Worm (Caenorhabditis elegans): Measurements from ENCODE around the gene K09F5.4.

Gene K09F5.4

ce11 chrX:7703863-7704262 is 6.7 kb downstream of the K09F5.4 start:
- TF ChIP-seq tbx-37 (GFP tag; conservative IDR thresholded peaks at IDR 0.05) (no peak), sea-1 (GFP tag; conservative IDR thresholded peaks at IDR 0.05) (no peak), flt-1 (GFP tag; IDR thresholded peaks at IDR 0.05) (no peak), F13C5.2 (tag; optimal IDR thresholded peaks at IDR 0.05) (no peak), ets-7 (tag; optimal IDR thresholded peaks at IDR 0.05) (no peak), hmg-4 (GFP tag; optimal IDR thresholded peaks at IDR 0.05) (no peak), tbx-11 (GFP tag; IDR thresholded peaks at IDR 0.05) (no peak), ceh-13 (GFP tag; optimal IDR thresholded peaks at IDR 0.05) (no peak), tra-4 (tag; optimal IDR thresholded peaks at IDR 0.05) (no peak), pes-1 (GFP tag; IDR thresholded peaks at IDR 0.05) (no peak), hmbx-1 (tag; optimal IDR thresholded peaks at IDR 0.05) (no peak), B0310.2 (tag; optimal IDR thresholded peaks at IDR 0.05) (no peak)

ce11 chrX:7689570-7689969 is 21.0 kb downstream of the K09F5.4 start:
- no peak for TF ChIP-seq tbx-11 (GFP tag; IDR thresholded peaks at IDR 0.05)
- no peak for TF ChIP-seq hnd-1 (tag; optimal IDR thresholded peaks at IDR 0.05)
- no peak for TF ChIP-seq F13C5.2 (tag; optimal IDR thresholded peaks at IDR 0.05)
- no peak for TF ChIP-seq tbx-37 (GFP tag; conservative IDR thresholded peaks at IDR 0.05)
- TF ChIP-seq ama-1 (optimal IDR thresholded peaks at IDR 0.05): no peak
- no peak for TF ChIP-seq ceh-13 (GFP tag; optimal IDR thresholded peaks at IDR 0.05)
- TF ChIP-seq tra-4 (tag; optimal IDR thresholded peaks at IDR 0.05): no peak
- no peak for TF ChIP-seq sea-1 (GFP tag; conservative IDR thresholded peaks at IDR 0.05)
- no peak for TF ChIP-seq aly-1 (tag; optimal IDR thresholded peaks at IDR 0.05)
- no peak for TF ChIP-seq B0310.2 (tag; optimal IDR thresholded peaks at IDR 0.05)
- TF ChIP-seq scrt-1 (GFP tag; IDR thresholded peaks at IDR 0.05): no peak
- no peak for TF ChIP-seq ceh-36 (tag; optimal IDR thresholded peaks at IDR 0.05)
- TF ChIP-seq hmg-4 (GFP tag; optimal IDR thresholded peaks at IDR 0.05): no peak
- no peak for TF ChIP-seq hmbx-1 (tag; optimal IDR thresholded peaks at IDR 0.05)
- no peak for TF ChIP-seq flt-1 (GFP tag; IDR thresholded peaks at IDR 0.05)
- no peak for TF ChIP-seq pes-1 (GFP tag; IDR thresholded peaks at IDR 0.05)
- no peak for TF ChIP-seq ets-7 (tag; optimal IDR thresholded peaks at IDR 0.05)

- no peak for TF ChIP-seq hmbx-1 (tag; optimal IDR thresholded peaks at IDR 0.05)
- TF ChIP-seq B0310.2 (tag; optimal IDR thresholded peaks at IDR 0.05): no peak
- TF ChIP-seq tra-4 (tag; optimal IDR thresholded peaks at IDR 0.05): no peak
- no peak for TF ChIP-seq hnd-1 (tag; optimal IDR thresholded peaks at IDR 0.05)
- TF ChIP-seq scrt-1 (GFP tag; IDR thresholded peaks at IDR 0.05): no peak
- no peak for TF ChIP-seq hmg-4 (GFP tag; optimal IDR thresholded peaks at IDR 0.05)
- no peak for TF ChIP-seq ets-7 (tag; optimal IDR thresholded peaks at IDR 0.05)
- no peak for TF ChIP-seq sea-1 (GFP tag; conservative IDR thresholded peaks at IDR 0.05)
- TF ChIP-seq tbx-11 (GFP tag; IDR thresholded peaks at IDR 0.05): no peak
- no peak for TF ChIP-seq aly-1 (tag; optimal IDR thresholded peaks at IDR 0.05)
- TF ChIP-seq ceh-13 (GFP tag; optimal IDR thresholded peaks at IDR 0.05): no peak
- no peak for TF ChIP-seq ceh-36 (tag; optimal IDR thresholded peaks at IDR 0.05)
- no peak for TF ChIP-seq flt-1 (GFP tag; IDR thresholded peaks at IDR 0.05)
- TF ChIP-seq tbx-37 (GFP tag; conservative IDR thresholded peaks at IDR 0.05): no peak
Observed at ce11 chrX:7689119-7689518, 21.4 kb downstream of the K09F5.4 start, which contains the start of gene clik-2. TSS of gene clik-2 (minus strand) at chrX:7689219.

ce11 chrX:7681965-7682946 is 28.3 kb downstream of the K09F5.4 start, which contains the start of gene unc-18:
TSS of gene unc-18 (plus strand) at chrX:7682896.
- TF ChIP-seq flt-1 (GFP tag; IDR thresholded peaks at IDR 0.05): no peak
- no peak for TF ChIP-seq hmbx-1 (tag; optimal IDR thresholded peaks at IDR 0.05)
- TF ChIP-seq B0310.2 (tag; optimal IDR thresholded peaks at IDR 0.05): no peak
- no peak for TF ChIP-seq pes-1 (GFP tag; IDR thresholded peaks at IDR 0.05)
- TF ChIP-seq tbx-11 (GFP tag; IDR thresholded peaks at IDR 0.05): no peak

DNA sequence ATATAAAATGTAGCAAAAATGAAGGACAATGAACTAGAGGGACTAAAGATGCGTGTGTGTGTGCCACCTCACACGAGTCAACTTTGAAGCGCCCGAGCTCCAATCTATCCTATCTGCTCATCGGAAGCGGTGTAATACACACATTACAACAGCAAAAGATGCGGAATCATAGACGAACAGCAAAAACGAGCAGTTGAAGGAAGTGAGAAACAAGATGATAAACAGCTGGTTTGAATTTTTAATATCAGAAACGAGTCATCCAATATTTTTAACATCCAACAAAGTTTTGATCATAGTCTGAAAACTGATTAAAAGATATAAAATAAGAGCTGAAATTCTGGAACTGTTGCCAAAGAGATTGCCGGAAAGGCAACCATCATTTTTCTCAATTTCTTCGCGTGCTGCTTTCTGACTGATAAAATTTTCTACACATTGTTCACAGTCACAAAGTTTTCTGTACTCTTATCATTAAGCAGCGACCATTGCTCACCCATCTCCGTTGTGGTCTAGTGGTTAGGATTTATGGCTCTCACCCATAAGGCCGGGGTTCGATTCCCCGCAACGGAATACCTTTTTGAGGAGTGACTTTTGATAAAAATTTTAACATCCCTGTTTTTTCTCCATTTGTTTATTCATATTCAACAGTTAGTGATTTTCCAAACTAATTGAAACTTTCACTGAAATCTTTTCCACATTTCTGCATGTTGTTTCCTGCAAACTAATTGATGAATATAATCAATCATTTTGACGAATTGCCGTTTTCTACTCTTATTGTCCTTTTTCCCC is 29.8 kb downstream of the K09F5.4 start, which contains the start of gene stn-2:
Gene stn-2, minus strand, starts transcription at position 75 of the 786 bp plus-strand sequence.
- TF ChIP-seq sea-1 (GFP tag; conservative IDR thresholded peaks at IDR 0.05): no peak
- no peak for TF ChIP-seq ceh-13 (GFP tag; optimal IDR thresholded peaks at IDR 0.05)
- no peak for TF ChIP-seq scrt-1 (GFP tag; IDR thresholded peaks at IDR 0.05)
- no peak for TF ChIP-seq tra-4 (tag; optimal IDR thresholded peaks at IDR 0.05)

DNA sequence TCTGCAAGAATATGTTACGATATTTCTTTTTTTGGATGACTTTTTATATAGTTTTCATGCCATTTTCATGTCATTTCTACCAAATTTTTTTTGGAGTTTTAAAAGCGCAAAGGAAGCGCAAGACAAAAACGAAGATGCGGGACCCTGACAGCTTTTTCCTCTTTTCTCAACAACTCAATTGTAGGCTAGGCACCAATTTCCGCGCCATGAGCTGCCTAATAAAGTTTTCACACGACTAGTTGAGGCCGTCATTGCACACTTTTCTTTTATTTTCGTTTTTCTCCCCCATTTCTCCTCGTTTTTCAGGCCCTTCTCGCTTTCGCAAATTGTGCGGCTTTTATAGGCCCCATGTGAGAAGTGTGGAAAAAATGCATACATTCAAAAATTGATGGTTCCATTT is 30.7 kb downstream of the K09F5.4 start:
- TF ChIP-seq tbx-37 (GFP tag; conservative IDR thresholded peaks at IDR 0.05) (no peak), hmbx-1 (tag; optimal IDR thresholded peaks at IDR 0.05) (no peak), aly-1 (tag; optimal IDR thresholded peaks at IDR 0.05) (no peak), ceh-13 (GFP tag; optimal IDR thresholded peaks at IDR 0.05) (no peak), B0310.2 (tag; optimal IDR thresholded peaks at IDR 0.05) (no peak), ama-1 (optimal IDR thresholded peaks at IDR 0.05) (no peak), ceh-36 (tag; optimal IDR thresholded peaks at IDR 0.05) (no peak)

DNA sequence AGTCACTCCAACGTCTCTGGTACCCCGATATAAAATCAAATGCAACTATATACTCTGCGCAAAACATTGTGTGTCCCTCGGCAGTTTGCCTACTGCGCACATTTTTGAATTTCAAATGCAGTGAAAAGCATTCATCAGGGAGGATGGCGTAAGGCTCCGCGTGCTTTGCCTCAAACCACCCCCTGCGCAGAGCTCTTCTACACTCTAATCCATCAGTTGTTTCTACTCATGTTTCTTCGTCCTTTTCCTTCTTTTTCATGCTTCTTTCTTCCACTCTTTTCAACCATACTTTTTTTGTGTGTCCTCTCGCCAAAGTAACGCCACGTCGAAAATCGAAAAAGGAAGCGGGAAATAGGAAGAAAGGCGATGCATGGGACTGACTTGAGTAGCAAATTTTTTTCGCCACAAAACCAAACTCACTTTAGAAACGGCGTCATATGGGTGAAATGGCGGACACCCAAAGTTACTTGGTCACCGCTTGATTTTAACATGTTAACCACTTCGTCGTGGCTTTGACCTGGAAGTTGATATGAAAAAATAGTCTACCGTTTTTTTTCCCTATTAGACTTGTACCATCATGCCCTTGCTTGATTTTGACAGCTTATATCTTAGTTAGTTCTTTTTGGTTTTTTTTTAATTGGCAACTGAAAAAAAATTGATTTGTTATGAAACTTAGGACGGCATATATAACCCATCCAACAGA is 32.0 kb downstream of the K09F5.4 start:
- TF ChIP-seq flt-1 (GFP tag; IDR thresholded peaks at IDR 0.05) (no peak), sea-1 (GFP tag; conservative IDR thresholded peaks at IDR 0.05) (no peak), F13C5.2 (tag; optimal IDR thresholded peaks at IDR 0.05) (no peak), ceh-36 (tag; optimal IDR thresholded peaks at IDR 0.05) (no peak), pes-1 (GFP tag; IDR thresholded peaks at IDR 0.05) (no peak), B0310.2 (tag; optimal IDR thresholded peaks at IDR 0.05) (no peak), ama-1 (optimal IDR thresholded peaks at IDR 0.05) (no peak), tbx-37 (GFP tag; conservative IDR thresholded peaks at IDR 0.05) (no peak)
